Worm (Caenorhabditis elegans): ENCODE results near the gene C08D8.1.

ce11 chrV:8335620-8336019, 9.9 kb upstream of the C08D8.1 start:
- TF ChIP-seq cog-1 (tag; optimal IDR thresholded peaks at IDR 0.05) (no peak), med-1 (GFP tag; optimal IDR thresholded peaks at IDR 0.05; ENCODE audit: insufficient read depth) (no peak), T22C8.4 (GFP tag; IDR thresholded peaks at IDR 0.05) (no peak), tab-1 (GFP tag; IDR thresholded peaks at IDR 0.05) (no peak), flt-1 (GFP tag; IDR thresholded peaks at IDR 0.05) (no peak), ref-1 (GFP tag; conservative IDR thresholded peaks at IDR 0.05) (no peak), ztf-29 (GFP tag; IDR thresholded peaks at IDR 0.05) (no peak), ztf-23 (GFP tag; IDR thresholded peaks at IDR 0.05) (no peak)
